Worm (Caenorhabditis elegans): Measurements from ENCODE around the gene pyr-1.

- TF ChIP-seq ztf-23 (GFP tag; IDR thresholded peaks at IDR 0.05) (no peak), flt-1 (GFP tag; IDR thresholded peaks at IDR 0.05) (no peak), cog-1 (tag; optimal IDR thresholded peaks at IDR 0.05) (no peak), ref-1 (GFP tag; conservative IDR thresholded peaks at IDR 0.05) (no peak), klf-2 (GFP tag; conservative IDR thresholded peaks at IDR 0.05) (no peak)
Measured at ce11 chrII:8621883-8622282, 29.0 kb upstream of the pyr-1 start, which contains the start of gene T22C8.3.
